Fruit fly (Drosophila melanogaster) whole organism, embryonic: Measurements from ENCODE around the gene Trm1.

Experiments used
- BtbVII ChIP-seq: fragments of 200-800 bp; sonication (Bioruptor generic); optimal IDR thresholded peaks from 3 replicates; lab custom pipeline; 2017; ENCODE audit warnings: missing biosample characterization, mild to moderate bottlenecking, missing genetic modification characterization
- CG12744 ChIP-seq: fragments of 200-800 bp; sonication (Bioruptor generic); optimal IDR thresholded peaks from 2 replicates; lab custom pipeline; 2016; ENCODE audit warnings: missing biosample characterization, missing genetic modification characterization
- CG12769 ChIP-seq: fragments of 200-800 bp; sonication (Bioruptor generic); optimal IDR thresholded peaks from 2 replicates; lab custom pipeline; 2019; ENCODE audit warnings: missing biosample characterization, mild to moderate bottlenecking, missing genetic modification characterization, moderate library complexity
- CG13624 ChIP-seq: fragments of 200-800 bp; sonication (Bioruptor generic); optimal IDR thresholded peaks from 2 replicates; lab custom pipeline; 2016; ENCODE audit warnings: missing biosample characterization, missing genetic modification characterization
- CG13894 ChIP-seq: fragments of 200-800 bp; sonication (Bioruptor generic); optimal IDR thresholded peaks from 3 replicates; lab custom pipeline; 2018; ENCODE audit warnings: missing biosample characterization, mild to moderate bottlenecking, missing genetic modification characterization, moderate library complexity
- CG15479 ChIP-seq: fragments of 200-800 bp; sonication (Bioruptor generic); optimal IDR thresholded peaks from 3 replicates; lab custom pipeline; 2019; ENCODE audit warnings: missing biosample characterization, mild to moderate bottlenecking, missing genetic modification characterization, moderate library complexity
- CG17186 ChIP-seq: fragments of 200-800 bp; sonication (Bioruptor generic); optimal IDR thresholded peaks from 3 replicates; lab custom pipeline; 2017; ENCODE audit warnings: missing biosample characterization, missing genetic modification reagents, missing genetic modification characterization
- CG2129 ChIP-seq: fragments of 200-800 bp; sonication (Bioruptor generic); IDR thresholded peaks from 2 replicates; pipeline ENCODE4 v1.3.6; 2022; ENCODE audit warnings: missing biosample characterization, missing genetic modification characterization; ENCODE audit not compliant: partially characterized antibody
- CG33557 ChIP-seq: fragments of 200-800 bp; sonication (Bioruptor generic); optimal IDR thresholded peaks from 2 replicates; lab custom pipeline; 2019; ENCODE audit warnings: missing biosample characterization, mild to moderate bottlenecking, missing genetic modification characterization, moderate library complexity
- CG34224 ChIP-seq: fragments of 200-800 bp; sonication (Bioruptor generic); IDR thresholded peaks from 3 replicates; pipeline ENCODE4 v1.3.6; 2022; ENCODE audit warnings: missing biosample characterization, missing genetic modification characterization; ENCODE audit not compliant: partially characterized antibody
- CG34376 ChIP-seq: fragments of 200-800 bp; sonication (Bioruptor generic); optimal IDR thresholded peaks from 2 replicates; lab custom pipeline; 2018; ENCODE audit warnings: missing biosample characterization, mild to moderate bottlenecking, missing genetic modification characterization
- CG3838 ChIP-seq: fragments of 200-800 bp; sonication (Bioruptor generic); optimal IDR thresholded peaks from 3 replicates; lab custom pipeline; 2016; ENCODE audit warnings: missing biosample characterization, missing genetic modification characterization
- CG4617 ChIP-seq: fragments of 200-800 bp; sonication (Bioruptor generic); optimal IDR thresholded peaks from 3 replicates; lab custom pipeline; 2016; ENCODE audit warnings: missing biosample characterization, missing genetic modification characterization, borderline replicate concordance
- CG5180 ChIP-seq: fragments of 200-800 bp; sonication (Bioruptor generic); optimal IDR thresholded peaks from 3 replicates; lab custom pipeline; 2017; ENCODE audit warnings: missing biosample characterization, missing genetic modification characterization, mild to moderate bottlenecking, moderate library complexity, missing genetic modification reagents
- CG6683 ChIP-seq: fragments of 200-800 bp; sonication (Bioruptor generic); optimal IDR thresholded peaks from 2 replicates; lab custom pipeline; 2017; ENCODE audit warnings: missing biosample characterization, mild to moderate bottlenecking, missing genetic modification characterization, missing genetic modification reagents
- CG6854 ChIP-seq: fragments of 200-800 bp; sonication (Bioruptor generic); optimal IDR thresholded peaks from 3 replicates; lab custom pipeline; 2017; ENCODE audit warnings: missing biosample characterization, mild to moderate bottlenecking, missing genetic modification characterization
- CG7928 ChIP-seq: fragments of 200-800 bp; sonication (Bioruptor generic); optimal IDR thresholded peaks from 2 replicates; lab custom pipeline; 2017; ENCODE audit warnings: missing biosample characterization, mild to moderate bottlenecking, missing genetic modification characterization
- CG8924 ChIP-seq: fragments of 200-800 bp; optimal IDR thresholded peaks from 3 replicates; lab custom pipeline; 2019; ENCODE audit warnings: missing biosample characterization, mild to moderate bottlenecking, missing genetic modification characterization, moderate library complexity
- CG9797 ChIP-seq: fragments of 200-800 bp; sonication (Bioruptor generic); optimal IDR thresholded peaks from 3 replicates; lab custom pipeline; 2018; ENCODE audit warnings: missing biosample characterization, mild to moderate bottlenecking, missing genetic modification characterization
- Camta ChIP-seq: fragments of 200-800 bp; sonication (Bioruptor generic); optimal IDR thresholded peaks from 2 replicates; lab custom pipeline; 2016; ENCODE audit warnings: missing biosample characterization, missing genetic modification characterization
- CrebB ChIP-seq: fragments of 200-800 bp; sonication (Bioruptor generic); optimal IDR thresholded peaks from 3 replicates; lab custom pipeline; 2018; ENCODE audit warnings: missing biosample characterization, mild to moderate bottlenecking, missing genetic modification characterization
- Doc3 ChIP-seq: fragments of 200-800 bp; sonication (Bioruptor generic); IDR thresholded peaks from 3 replicates; pipeline ENCODE4 v1.3.6; 2022; ENCODE audit warnings: missing biosample characterization, missing genetic modification characterization; ENCODE audit not compliant: partially characterized antibody
- Elba2 ChIP-seq: fragments of 200-800 bp; sonication (Bioruptor generic); optimal IDR thresholded peaks from 3 replicates; lab custom pipeline; 2016; ENCODE audit warnings: missing biosample characterization, missing genetic modification characterization
- GATAe ChIP-seq: fragments of 200-800 bp; sonication (Bioruptor generic); conservative IDR thresholded peaks from 2 replicates; pipeline ENCODE4 v1.3.6; 2022; ENCODE audit warnings: missing biosample characterization, missing genetic modification characterization
- HHEX ChIP-seq: fragments of 200-800 bp; sonication (Bioruptor generic); optimal IDR thresholded peaks from 3 replicates; lab custom pipeline; 2017; ENCODE audit warnings: missing biosample characterization, mild to moderate bottlenecking, missing genetic modification characterization, missing genetic modification reagents
- Hr3 ChIP-seq: fragments of 200-800 bp; sonication (Bioruptor generic); optimal IDR thresholded peaks from 3 replicates; lab custom pipeline; 2016; ENCODE audit warnings: missing biosample characterization, missing genetic modification characterization
- Med ChIP-seq: fragments of 200-800 bp; sonication (Bioruptor generic); peaks from one replicate; lab custom pipeline; 2016; ENCODE audit warnings: missing biosample characterization, missing genetic modification characterization, mild to moderate bottlenecking, inconsistent platforms, moderate library complexity
- PHDP ChIP-seq: fragments of 200-800 bp; sonication (Bioruptor generic); optimal IDR thresholded peaks from 3 replicates; lab custom pipeline; 2018; ENCODE audit warnings: missing biosample characterization, mild to moderate bottlenecking, missing genetic modification characterization, moderate library complexity
- Pdp1 ChIP-seq, 2 experiments: fragments of 200-800 bp; sonication (Bioruptor generic); optimal IDR thresholded peaks; 3 replicates each; lab custom pipeline; 2016; ENCODE audit warnings: missing biosample characterization in 2 of 2, missing genetic modification characterization in 2 of 2, mild to moderate bottlenecking in 1 of 2, moderate library complexity in 1 of 2
- Six4 ChIP-seq: fragments of 200-800 bp; sonication (Bioruptor generic); optimal IDR thresholded peaks from 2 replicates; lab custom pipeline; 2016; ENCODE audit warnings: missing biosample characterization, missing genetic modification characterization
- ab ChIP-seq: fragments of 200-800 bp; sonication (Bioruptor generic); optimal IDR thresholded peaks from 2 replicates; lab custom pipeline; 2016; ENCODE audit warnings: missing biosample characterization, missing genetic modification characterization
- crp ChIP-seq, 2 experiments: fragments of 200-800 bp; sonication (Bioruptor generic); optimal IDR thresholded peaks; 2 replicates in 1 of 2; 3 replicates in 1 of 2; lab custom pipeline; 2017; ENCODE audit warnings: missing biosample characterization in 2 of 2, missing genetic modification characterization in 2 of 2, mild to moderate bottlenecking in 1 of 2, moderate library complexity in 1 of 2
- cwo ChIP-seq: fragments of 200-800 bp; sonication (Bioruptor generic); optimal IDR thresholded peaks from 3 replicates; lab custom pipeline; 2017; ENCODE audit warnings: missing biosample characterization, missing genetic modification characterization, mild to moderate bottlenecking, moderate library complexity, missing genetic modification reagents
- dysf ChIP-seq: fragments of 200-800 bp; sonication (Bioruptor generic); IDR thresholded peaks from 3 replicates; pipeline ENCODE4 v1.3.6; 2022; ENCODE audit warnings: missing biosample characterization, missing genetic modification characterization
- en ChIP-seq: fragments of 200-800 bp; sonication (Bioruptor generic); optimal IDR thresholded peaks from 2 replicates; lab custom pipeline; 2016; ENCODE audit warnings: missing biosample characterization, missing genetic modification characterization
- exex ChIP-seq: fragments of 200-800 bp; sonication (Bioruptor generic); optimal IDR thresholded peaks from 4 replicates; lab custom pipeline; 2018; ENCODE audit warnings: missing biosample characterization, mild to moderate bottlenecking, missing genetic modification characterization, moderate library complexity
- fd96Cb ChIP-seq: fragments of 200-800 bp; sonication (Bioruptor generic); optimal IDR thresholded peaks from 2 replicates; lab custom pipeline; 2018; ENCODE audit warnings: missing biosample characterization, mild to moderate bottlenecking, missing genetic modification characterization, moderate library complexity
- hbn ChIP-seq: fragments of 200-800 bp; sonication (Bioruptor generic); IDR thresholded peaks from 2 replicates; pipeline ENCODE4 v1.3.6; 2022; ENCODE audit warnings: missing biosample characterization, missing genetic modification characterization; ENCODE audit not compliant: partially characterized antibody
- knrl ChIP-seq: fragments of 200-800 bp; sonication (Bioruptor generic); IDR thresholded peaks from 3 replicates; pipeline ENCODE4 v1.3.6; 2022; ENCODE audit warnings: missing biosample characterization, missing genetic modification characterization; ENCODE audit not compliant: partially characterized antibody
- lab ChIP-seq: fragments of 200-800 bp; sonication (Bioruptor generic); optimal IDR thresholded peaks from 3 replicates; lab custom pipeline; 2017; ENCODE audit warnings: missing biosample characterization, missing genetic modification characterization, mild to moderate bottlenecking, moderate library complexity, missing genetic modification reagents
- oc ChIP-seq: fragments of 200-800 bp; sonication (Bioruptor generic); optimal IDR thresholded peaks from 2 replicates; lab custom pipeline; 2018; ENCODE audit warnings: missing biosample characterization, mild to moderate bottlenecking, missing genetic modification characterization, moderate library complexity
- org-1 ChIP-seq: fragments of 200-800 bp; sonication (Bioruptor generic); optimal IDR thresholded peaks from 2 replicates; lab custom pipeline; 2017; ENCODE audit warnings: missing biosample characterization, missing genetic modification characterization
- p53 ChIP-seq: fragments of 200-800 bp; sonication (Bioruptor generic); optimal IDR thresholded peaks from 2 replicates; lab custom pipeline; 2016; ENCODE audit warnings: missing biosample characterization, missing genetic modification characterization
- pnt ChIP-seq: fragments of 200-800 bp; sonication (Bioruptor generic); optimal IDR thresholded peaks from 3 replicates; lab custom pipeline; 2016; ENCODE audit warnings: missing biosample characterization, missing genetic modification characterization
- sens-2 ChIP-seq: fragments of 200-800 bp; sonication (Bioruptor generic); IDR thresholded peaks from 2 replicates; pipeline ENCODE4 v1.3.6; 2022; ENCODE audit warnings: missing biosample characterization, missing genetic modification characterization
- ssp ChIP-seq: fragments of 200-800 bp; sonication (Bioruptor generic); IDR thresholded peaks from 2 replicates; pipeline ENCODE4 v1.3.6; 2022; ENCODE audit warnings: missing biosample characterization, missing genetic modification characterization
- sug ChIP-seq: fragments of 200-800 bp; optimal IDR thresholded peaks from 2 replicates; lab custom pipeline; 2019; ENCODE audit warnings: missing biosample characterization, mild to moderate bottlenecking, missing genetic modification characterization, moderate library complexity
- wor ChIP-seq: fragments of 200-800 bp; sonication (Bioruptor generic); IDR thresholded peaks from 2 replicates; pipeline ENCODE4 v1.3.6; 2022; ENCODE audit warnings: missing biosample characterization, missing genetic modification characterization
- z ChIP-seq: fragments of 200-800 bp; sonication (Bioruptor generic); IDR thresholded peaks from 3 replicates; pipeline ENCODE4 v1.3.6; 2022; ENCODE audit warnings: missing biosample characterization, missing genetic modification characterization

The Trm1 gene

DNA sequence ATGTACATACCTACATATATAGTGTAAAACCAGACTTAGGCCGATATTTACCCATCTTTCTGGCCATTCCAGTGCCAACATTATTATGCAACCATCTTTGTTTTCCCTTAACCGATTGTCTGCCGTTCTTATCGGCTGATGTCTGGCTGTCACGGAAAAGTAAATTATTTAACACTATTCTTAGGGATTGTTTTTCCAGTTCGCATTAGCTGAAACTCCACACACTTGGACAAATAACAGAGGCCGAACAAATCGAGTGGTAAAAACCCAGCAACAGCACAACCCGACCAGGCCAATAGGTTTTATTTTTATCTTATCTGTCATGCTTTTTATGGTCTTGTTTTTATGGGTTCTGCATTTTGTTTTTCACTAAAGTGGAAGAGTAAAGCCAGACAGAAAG is 45.8 kb downstream of the Trm1 start (continued):
- no peak for TF ChIP-seq en (GFP tag; lab: Kevin White, UChicago)
- no peak for TF ChIP-seq org-1 (GFP tag; lab: Kevin White, UChicago)
- TF ChIP-seq Pdp1 (GFP tag; optimal IDR thresholded peaks at IDR 0.05; lab: Kevin White, UChicago), result peak in 1 of 2 experiments; percentile 88
- no peak for TF ChIP-seq CG17186 (GFP tag; lab: Kevin White, UChicago)
- no peak for TF ChIP-seq Camta (GFP tag; lab: Kevin White, UChicago)
- TF ChIP-seq Med (GFP tag; lab: Kevin White, UChicago), result peak; percentile 66
- TF ChIP-seq PHDP (tag; lab: Kevin White, UChicago), result no peak
- no peak for TF ChIP-seq Six4 (GFP tag; lab: Kevin White, UChicago)
- TF ChIP-seq CrebB (tag; lab: Kevin White, UChicago), result no peak
- no peak for TF ChIP-seq CG9797 (GFP tag; lab: Kevin White, UChicago)
- TF ChIP-seq CG6683, result no peak
- TF ChIP-seq CG12744 (GFP tag; lab: Kevin White, UChicago), result no peak
- no peak for TF ChIP-seq fd96Cb
- TF ChIP-seq CG8924, result no peak
- TF ChIP-seq CG12769 (tag; lab: Kevin White, UChicago), result peak; percentile 36
- TF ChIP-seq CG7928 (GFP tag; lab: Kevin White, UChicago), result peak; percentile 13
- peak; percentile 4 for TF ChIP-seq CG5180
- TF ChIP-seq CG13894 (tag; lab: Kevin White, UChicago), result peak; percentile 26
- TF ChIP-seq pnt, result no peak
- TF ChIP-seq HHEX (GFP tag; lab: Kevin White, UChicago), result peak; percentile 35
- no peak for TF ChIP-seq sens-2
- TF ChIP-seq sug (tag; lab: Kevin White, UChicago), result peak; percentile 33
- TF ChIP-seq cwo (GFP tag; lab: Kevin White, UChicago), result peak; percentile 13
- TF ChIP-seq CG33557 (GFP tag; lab: Kevin White, UChicago), result no peak
- peak; percentile 53 for TF ChIP-seq lab (GFP tag; lab: Kevin White, UChicago)
- TF ChIP-seq GATAe (GFP tag; lab: Robert Waterston, UW), result 0 out of 2 replicates have a peak, but pooled peaks have one; percentile 16
- no peak for TF ChIP-seq knrl
- peak; percentile 12 for TF ChIP-seq CG34376 (GFP tag; lab: Kevin White, UChicago)
- no peak for TF ChIP-seq CG15479 (GFP tag; lab: Kevin White, UChicago)
- no peak for TF ChIP-seq Elba2 (GFP tag; lab: Kevin White, UChicago)

DNA sequence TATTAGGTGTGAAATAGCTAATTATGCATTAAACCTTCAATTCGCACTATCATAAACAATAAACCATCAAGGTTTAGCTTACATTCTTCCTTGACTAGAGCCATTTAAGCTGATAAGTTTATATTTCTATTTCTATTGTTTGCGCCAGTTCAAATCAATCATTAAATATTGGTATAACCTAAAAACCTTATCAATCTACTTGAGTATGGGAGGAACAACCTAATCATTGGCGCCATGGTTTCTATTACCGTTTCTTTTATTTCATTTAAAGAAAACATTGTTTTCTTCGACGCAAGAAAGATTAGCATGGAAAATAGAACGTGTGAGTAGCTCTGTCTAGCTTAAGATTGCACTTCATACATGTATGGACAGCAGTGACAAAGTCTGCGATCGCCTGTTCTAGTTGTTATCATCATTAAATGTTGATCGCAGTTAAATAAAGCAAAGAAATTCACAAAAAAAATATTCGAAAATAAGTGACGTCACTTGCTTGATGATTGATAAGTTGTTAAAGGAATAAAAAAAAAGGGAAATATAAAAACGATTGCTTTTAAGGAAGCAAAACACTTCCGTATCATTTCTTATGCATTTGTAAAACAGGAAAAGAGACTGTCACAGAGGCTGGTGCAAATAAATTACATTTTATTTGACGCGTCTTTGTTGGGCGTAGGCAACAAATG is 46.5 kb downstream of the Trm1 start:
- TF ChIP-seq ssp (GFP tag; lab: Robert Waterston, UW) (no peak), hbn (GFP tag; lab: Robert Waterston, UW) (no peak), ab (GFP tag; lab: Kevin White, UChicago) (no peak), wor (GFP tag; lab: Robert Waterston, UW) (no peak), exex (tag; lab: Kevin White, UChicago) (peak; percentile 73), z (GFP tag; lab: Robert Waterston, UW) (no peak), p53 (GFP tag; lab: Kevin White, UChicago) (no peak), CG6854 (no peak), Doc3 (GFP tag; lab: Robert Waterston, UW) (no peak), CG5180 (peak; percentile 37), BtbVII (GFP tag; lab: Kevin White, UChicago) (peak; percentile 35), CG13894 (tag; lab: Kevin White, UChicago) (no peak), oc (no peak), CG13624 (GFP tag; lab: Kevin White, UChicago) (no peak), CG34224 (GFP tag; lab: Robert Waterston, UW) (no peak), CG4617 (GFP tag; lab: Kevin White, UChicago) (no peak), Hr3 (GFP tag; lab: Kevin White, UChicago) (no peak), Med (GFP tag; lab: Kevin White, UChicago) (peak; percentile 58), crp (GFP tag; optimal IDR thresholded peaks at IDR 0.05; lab: Kevin White, UChicago) (no peak), CG2129 (GFP tag; lab: Robert Waterston, UW) (no peak), CG3838 (GFP tag; lab: Kevin White, UChicago) (no peak), dysf (GFP tag; lab: Robert Waterston, UW) (no peak)
